Fruit fly (Drosophila melanogaster): ENCODE measurements around the gene CG42371.

The CG42371 gene

DNA sequence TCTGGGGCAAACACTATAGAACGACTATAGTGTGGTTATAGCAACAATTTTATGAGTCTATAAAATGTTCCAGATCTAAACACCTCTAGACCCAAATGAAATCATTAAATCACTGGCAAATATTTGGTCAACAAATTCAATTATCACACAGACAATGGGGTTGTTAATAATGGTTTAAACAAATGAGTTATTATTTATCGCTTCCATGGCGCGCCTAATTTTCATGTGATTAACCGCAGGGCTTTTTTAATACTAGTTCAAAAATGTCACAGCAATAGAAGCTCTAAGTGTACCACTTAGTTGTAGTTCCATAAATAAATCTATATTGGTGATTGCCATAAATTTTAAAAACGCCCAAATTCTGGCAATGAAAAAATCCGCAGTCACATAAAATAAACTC, 8.0 kb downstream of the CG42371 start, which contains the start of gene CG33124:
CG33124 (minus strand) TSS at position 101 of the 400 bp plus-strand sequence.
- TF ChIP-seq Dif (GFP tag; optimal IDR thresholded peaks at IDR 0.05; ENCODE audit: partially characterized antibody), result no peak
- TF ChIP-seq br (GFP tag; optimal IDR thresholded peaks at IDR 0.05), result no peak
- no peak for TF ChIP-seq Mio (GFP tag; optimal IDR thresholded peaks at IDR 0.05)
- TF ChIP-seq sv (GFP tag; optimal IDR thresholded peaks at IDR 0.05), result no peak
- no peak for TF ChIP-seq brk (GFP tag; optimal IDR thresholded peaks at IDR 0.05)
- no peak for TF ChIP-seq dl (GFP tag; optimal IDR thresholded peaks at IDR 0.05; ENCODE audit: insufficient read depth in 1 of 2, partially characterized antibody in 2 of 2)
- TF ChIP-seq CG9705 (GFP tag; optimal IDR thresholded peaks at IDR 0.05), result no peak
- TF ChIP-seq jim (GFP tag; optimal IDR thresholded peaks at IDR 0.05), result no peak
- no peak for TF ChIP-seq Hr83 (GFP tag; optimal IDR thresholded peaks at IDR 0.05; ENCODE audit: poor library complexity, severe bottlenecking)
- no peak for TF ChIP-seq N (GFP tag; optimal IDR thresholded peaks at IDR 0.05)
- TF ChIP-seq sage (GFP tag; optimal IDR thresholded peaks at IDR 0.05), result no peak
- no peak for TF ChIP-seq h (GFP tag; optimal IDR thresholded peaks at IDR 0.05)
- no peak for TF ChIP-seq Abd-B (GFP tag; optimal IDR thresholded peaks at IDR 0.05)
- no peak for TF ChIP-seq HLH106 (tag; optimal IDR thresholded peaks at IDR 0.05)
- no peak for TF ChIP-seq Rel (GFP tag; optimal IDR thresholded peaks at IDR 0.05)
- TF ChIP-seq Rel (tag; optimal IDR thresholded peaks at IDR 0.05), result no peak

DNA sequence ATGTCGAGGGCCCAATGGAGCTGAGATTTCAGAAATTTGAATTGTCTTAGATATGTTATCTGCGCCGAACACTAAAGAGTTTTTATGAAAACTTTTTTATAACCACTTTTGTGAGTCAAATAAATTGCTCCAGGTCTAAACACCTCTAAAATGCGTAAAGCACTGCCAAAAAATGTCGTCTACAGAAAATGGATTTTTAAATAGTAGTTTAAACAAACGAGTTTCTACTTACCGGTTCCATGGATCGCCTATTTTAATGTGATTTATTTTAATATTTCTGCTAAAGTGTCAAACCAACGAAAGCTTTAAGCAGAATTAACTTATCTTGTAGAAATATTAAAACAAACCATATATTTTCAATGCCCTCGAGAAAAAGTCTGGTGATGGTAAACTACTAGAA, 11.0 kb downstream of the CG42371 start, which contains the start of gene CG31668:
CG31668 (minus strand) TSS at position 101 of the 400 bp plus-strand sequence.
- TF ChIP-seq dsf (GFP tag; optimal IDR thresholded peaks at IDR 0.05; ENCODE audit: borderline replicate concordance) (no peak), Sp1 (GFP tag; optimal IDR thresholded peaks at IDR 0.05) (no peak), sage (GFP tag; optimal IDR thresholded peaks at IDR 0.05) (no peak), fru (GFP tag; optimal IDR thresholded peaks at IDR 0.05) (no peak), Vsx2 (GFP tag; optimal IDR thresholded peaks at IDR 0.05; ENCODE audit: partially characterized antibody) (no peak), Rel (GFP tag; optimal IDR thresholded peaks at IDR 0.05) (no peak), Rel (tag; optimal IDR thresholded peaks at IDR 0.05) (no peak), psq (GFP tag; optimal IDR thresholded peaks at IDR 0.05) (no peak)

DNA sequence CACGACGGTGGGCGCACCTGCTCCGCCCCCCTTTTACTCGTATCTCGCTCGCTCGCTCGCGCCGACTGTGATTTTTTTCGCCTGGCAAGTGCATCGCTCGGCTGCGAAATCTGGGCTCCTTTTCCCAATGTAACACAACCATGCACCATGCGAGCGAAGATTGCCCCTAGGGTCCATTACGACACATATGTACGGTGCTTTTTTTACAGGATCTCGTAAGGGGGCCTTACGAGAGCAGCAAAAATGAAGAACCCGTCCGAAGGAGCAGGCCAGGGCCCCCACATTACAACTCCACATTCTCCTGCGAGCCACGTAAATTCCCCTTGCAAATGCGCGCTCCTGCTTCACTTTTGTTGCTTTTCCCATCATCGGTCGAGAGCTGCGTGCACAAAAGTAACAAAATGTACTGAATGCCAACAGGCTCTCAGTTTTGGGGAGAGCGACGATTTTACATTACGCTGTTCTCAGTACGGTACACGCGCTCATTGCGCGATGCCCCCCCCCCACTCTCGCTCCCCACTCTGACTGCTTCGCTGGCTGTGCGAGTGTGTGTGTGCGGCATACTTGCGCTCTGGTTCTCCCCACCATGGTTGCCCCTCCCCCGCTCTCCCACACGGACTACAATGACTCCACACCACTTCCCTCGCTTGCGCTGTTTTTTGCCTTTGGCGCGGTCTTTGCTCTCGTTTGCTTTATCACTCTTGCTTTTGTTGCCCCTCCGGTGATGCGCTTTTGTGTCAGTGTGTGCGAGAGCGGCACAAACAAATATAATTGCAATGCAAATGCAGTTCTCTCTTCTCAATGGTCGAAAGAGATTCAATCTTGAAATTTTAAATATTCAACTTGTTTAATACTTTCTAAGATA, 14.0 kb downstream of the CG42371 start:
- TF ChIP-seq Hnf4 (GFP tag; optimal IDR thresholded peaks at IDR 0.05), result peak; percentile 37
- TF ChIP-seq Rel (GFP tag; optimal IDR thresholded peaks at IDR 0.05), result peak; percentile 42
- TF ChIP-seq Rel (tag; optimal IDR thresholded peaks at IDR 0.05), result peak; percentile 95
- TF ChIP-seq psq (GFP tag; optimal IDR thresholded peaks at IDR 0.05), result peak; percentile 97
- TF ChIP-seq Sp1 (GFP tag; optimal IDR thresholded peaks at IDR 0.05), result peak; percentile 26
- no peak for TF ChIP-seq Mio (GFP tag; optimal IDR thresholded peaks at IDR 0.05)
- TF ChIP-seq CG32264 (GFP tag; optimal IDR thresholded peaks at IDR 0.05), result no peak
- no peak for TF ChIP-seq N (GFP tag; optimal IDR thresholded peaks at IDR 0.05)
- TF ChIP-seq brk (GFP tag; optimal IDR thresholded peaks at IDR 0.05), result no peak
- no peak for TF ChIP-seq Abd-B (GFP tag; optimal IDR thresholded peaks at IDR 0.05)
- TF ChIP-seq Dfd (GFP tag; optimal IDR thresholded peaks at IDR 0.05), result no peak
- no peak for TF ChIP-seq GATAd (GFP tag; optimal IDR thresholded peaks at IDR 0.05)
- peak; percentile 10 for TF ChIP-seq HLH106 (tag; optimal IDR thresholded peaks at IDR 0.05)
- TF ChIP-seq tai (GFP tag; optimal IDR thresholded peaks at IDR 0.05), result peak; percentile 92
- TF ChIP-seq Hr78 (GFP tag; optimal IDR thresholded peaks at IDR 0.05), result no peak
- peak; percentile 93 for TF ChIP-seq Dif (GFP tag; optimal IDR thresholded peaks at IDR 0.05; ENCODE audit: partially characterized antibody)
- no peak for TF ChIP-seq OdsH (GFP tag; optimal IDR thresholded peaks at IDR 0.05)
- TF ChIP-seq dmrt93B (GFP tag; optimal IDR thresholded peaks at IDR 0.05), result no peak
- peak; percentile 77 for TF ChIP-seq Vsx2 (GFP tag; optimal IDR thresholded peaks at IDR 0.05; ENCODE audit: partially characterized antibody)
- TF ChIP-seq pan (optimal IDR thresholded peaks at IDR 0.05), result no peak
- peak; percentile 66 for TF ChIP-seq rgr (GFP tag; optimal IDR thresholded peaks at IDR 0.05)
- no peak for TF ChIP-seq usp (GFP tag; optimal IDR thresholded peaks at IDR 0.05)
- TF ChIP-seq fru (GFP tag; optimal IDR thresholded peaks at IDR 0.05), result peak; percentile 91
- TF ChIP-seq dl (GFP tag; optimal IDR thresholded peaks at IDR 0.05; ENCODE audit: insufficient read depth in 1 of 2, partially characterized antibody in 2 of 2), result peak; percentile 68 to 85
- peak; percentile 64 for TF ChIP-seq Jra (GFP tag; optimal IDR thresholded peaks at IDR 0.05)
- TF ChIP-seq br (GFP tag; optimal IDR thresholded peaks at IDR 0.05), result peak; percentile 46
- no peak for TF ChIP-seq lola (GFP tag; optimal IDR thresholded peaks at IDR 0.05)
- TF ChIP-seq CG9705 (GFP tag; optimal IDR thresholded peaks at IDR 0.05), result no peak
- no peak for TF ChIP-seq sv (GFP tag; optimal IDR thresholded peaks at IDR 0.05)
- TF ChIP-seq CrebA (GFP tag; optimal IDR thresholded peaks at IDR 0.05; ENCODE audit: borderline replicate concordance), result peak; percentile 50
- no peak for TF ChIP-seq Myc (optimal IDR thresholded peaks at IDR 0.05)
- TF ChIP-seq Hr83 (GFP tag; optimal IDR thresholded peaks at IDR 0.05; ENCODE audit: poor library complexity, severe bottlenecking), result peak; percentile 78
- no peak for TF ChIP-seq woc (GFP tag; optimal IDR thresholded peaks at IDR 0.05)
- peak; percentile 27 for TF ChIP-seq ey (GFP tag; optimal IDR thresholded peaks at IDR 0.05)
- no peak for TF ChIP-seq dsf (GFP tag; optimal IDR thresholded peaks at IDR 0.05; ENCODE audit: borderline replicate concordance)
- TF ChIP-seq foxo (GFP tag; optimal IDR thresholded peaks at IDR 0.05), result peak in 1 of 2 experiments; percentile 44
- peak; percentile 66 for TF ChIP-seq jim (GFP tag; optimal IDR thresholded peaks at IDR 0.05)
- peak; percentile 78 for TF ChIP-seq h (GFP tag; optimal IDR thresholded peaks at IDR 0.05)
- peak; percentile 60 for TF ChIP-seq sage (GFP tag; optimal IDR thresholded peaks at IDR 0.05)

Measured in whole organism, wandering third instar larva.